Worm (Caenorhabditis elegans) whole organism, midembryonic: Measurements from ENCODE around the gene dcaf-1.

Experiments
- T22C8.4 ChIP-seq: fragments of 200-800 bp; sonication (Bioruptor generic); IDR thresholded peaks from 2 replicates; pipeline ENCODE4 v1.3.6; 2022; ENCODE audit warnings: missing genetic modification characterization, missing compliant biosample characterization
- cog-1 ChIP-seq: sonication (generic microtip); optimal IDR thresholded peaks from 2 replicates; lab custom pipeline; 2016; ENCODE audit warnings: missing genetic modification characterization, missing compliant biosample characterization
- flt-1 ChIP-seq: fragments of 200-800 bp; sonication (Bioruptor generic); IDR thresholded peaks from 2 replicates; pipeline ENCODE4 v1.3.6; 2022; ENCODE audit warnings: missing genetic modification characterization, missing compliant biosample characterization
- klf-2 ChIP-seq: fragments of 200-800 bp; sonication (Bioruptor generic); conservative IDR thresholded peaks from 2 replicates; pipeline ENCODE4 v1.3.6; 2022; ENCODE audit warnings: missing genetic modification reagents, missing genetic modification characterization, missing compliant biosample characterization
- med-1 ChIP-seq: sonication (generic microtip); optimal IDR thresholded peaks from 2 replicates; lab custom pipeline; 2017; ENCODE audit warnings: missing genetic modification characterization, mild to moderate bottlenecking, missing compliant biosample characterization, antibody characterized with exemption, missing genetic modification reagents; ENCODE audit not compliant: insufficient read depth
- ref-1 ChIP-seq: fragments of 200-800 bp; sonication (Bioruptor generic); conservative IDR thresholded peaks from 2 replicates; pipeline ENCODE4 v1.3.6; 2022; ENCODE audit warnings: missing genetic modification reagents, missing genetic modification characterization, missing compliant biosample characterization
- tab-1 ChIP-seq: fragments of 200-800 bp; sonication (Bioruptor generic); IDR thresholded peaks from 2 replicates; pipeline ENCODE4 v1.3.6; 2022; ENCODE audit warnings: missing genetic modification characterization, missing compliant biosample characterization
- ztf-23 ChIP-seq: fragments of 200-800 bp; sonication (Bioruptor generic); IDR thresholded peaks from 2 replicates; pipeline ENCODE4 v1.3.6; 2022; ENCODE audit warnings: missing genetic modification reagents, missing genetic modification characterization, missing compliant biosample characterization
- ztf-29 ChIP-seq: fragments of 200-800 bp; sonication (Bioruptor generic); IDR thresholded peaks from 2 replicates; pipeline ENCODE4 v1.3.6; 2022; ENCODE audit warnings: missing genetic modification reagents, missing genetic modification characterization, missing compliant biosample characterization

DNA sequence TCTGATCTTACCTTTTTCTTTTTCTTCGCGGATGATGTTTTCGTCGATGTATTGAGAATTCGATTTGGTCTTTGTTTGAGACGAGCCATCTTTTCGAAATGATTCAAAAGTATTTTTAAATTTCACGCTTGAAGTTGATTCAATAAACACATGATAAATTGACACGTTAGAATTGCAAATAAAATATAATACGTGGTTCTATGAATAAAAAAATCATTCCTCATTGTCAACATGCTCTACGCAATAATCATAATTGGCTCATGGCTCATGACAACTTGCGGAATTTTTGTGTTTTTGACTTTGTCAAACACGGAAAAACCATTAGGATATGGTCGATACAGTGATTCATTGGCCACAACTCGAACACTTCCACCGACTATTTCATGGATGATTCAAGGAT is 23.1 kb downstream of the dcaf-1 start, which contains the start of the genes htas-1 and ZK1251.3:
- TF ChIP-seq flt-1 (GFP tag; lab: Robert Waterston, UW) = no peak
- no peak for TF ChIP-seq med-1 (GFP tag; lab: Kevin White, UChicago)
- no peak for TF ChIP-seq T22C8.4 (GFP tag; lab: Robert Waterston, UW)
- no peak for TF ChIP-seq ztf-29 (GFP tag; lab: Robert Waterston, UW)
- TF ChIP-seq ztf-23 (GFP tag; lab: Robert Waterston, UW) = no peak
- no peak for TF ChIP-seq ref-1 (GFP tag; lab: Robert Waterston, UW)
- no peak for TF ChIP-seq klf-2
- TF ChIP-seq cog-1 = no peak
- TF ChIP-seq tab-1 (GFP tag; lab: Robert Waterston, UW) = no peak
